Worm (Caenorhabditis elegans) whole organism, young adult: ENCODE results near the gene trcs-2.

Experiments used
- B0336.3 ChIP-seq: fragments of 200-800 bp; sonication (Bioruptor generic); IDR thresholded peaks from 2 replicates; pipeline ENCODE4 v1.3.6; 2022; ENCODE audit warnings: missing genetic modification characterization, missing compliant biosample characterization
- F10E7.11 ChIP-seq: sonication (generic microtip); optimal IDR thresholded peaks from 2 replicates; lab custom pipeline; 2017; ENCODE audit warnings: mild to moderate bottlenecking, missing genetic modification characterization, moderate library complexity, missing compliant biosample characterization
- F33H1.4 ChIP-seq: fragments of 200-800 bp; sonication (Bioruptor generic); IDR thresholded peaks from 2 replicates; pipeline ENCODE4 v1.3.6; 2022; ENCODE audit warnings: missing genetic modification reagents, missing genetic modification characterization, missing compliant biosample characterization
- ama-1 ChIP-seq, 3 experiments: fragments of 150-350 bp in 1 of 3; sonication (generic microtip) in 2 of 3; optimal IDR thresholded peaks; 2 replicates each; lab custom pipeline; 2014 to 2018; ENCODE audit warnings: missing biosample characterization in 2 of 3, missing genetic modification characterization in 2 of 3, missing genetic modification reagents in 2 of 3
- attf-5 ChIP-seq: fragments of 200-800 bp; sonication (Bioruptor generic); optimal IDR thresholded peaks from 2 replicates; lab custom pipeline; 2018; ENCODE audit warnings: mild to moderate bottlenecking, missing genetic modification characterization, missing compliant biosample characterization
- lir-1 ChIP-seq: fragments of 200-800 bp; sonication (Bioruptor generic); conservative IDR thresholded peaks from 2 replicates; pipeline ENCODE4 v1.3.6; 2022; ENCODE audit warnings: missing genetic modification reagents, missing genetic modification characterization, missing compliant biosample characterization
- pha-4 ChIP-seq: fragments of 150-350 bp; sonication (generic microtip); optimal IDR thresholded peaks from 2 replicates; lab custom pipeline; 2014; ENCODE audit warnings: missing biosample characterization, missing genetic modification reagents, missing genetic modification characterization
- rec-8 ChIP-seq, 2 experiments: sonication (generic microtip); optimal IDR thresholded peaks; 2 replicates each; lab custom pipeline; 2016; ENCODE audit warnings: mild to moderate bottlenecking in 2 of 2, missing genetic modification characterization in 2 of 2, missing genetic modification reagents in 2 of 2, missing genotype in 2 of 2, missing biosample characterization in 1 of 2, missing compliant biosample characterization in 1 of 2, moderate library complexity in 1 of 2
- ztf-3 ChIP-seq: fragments of 200-800 bp; sonication (Bioruptor generic); optimal IDR thresholded peaks from 2 replicates; lab custom pipeline; 2018; ENCODE audit warnings: mild to moderate bottlenecking, missing genetic modification characterization, missing compliant biosample characterization

ce11 chrII:8726700-8727099 lies 4.4 kb downstream of the trcs-2 start, which contains the start of gene T01B7.9:
- TF ChIP-seq ama-1 (optimal IDR thresholded peaks at IDR 0.05; lab: Kevin White, UChicago) (no peak), ama-1 (GFP tag; optimal IDR thresholded peaks at IDR 0.05; lab: Kevin White, UChicago) (no peak), lir-1 (GFP tag; lab: Robert Waterston, UW) (no peak), B0336.3 (GFP tag; lab: Robert Waterston, UW) (no peak), F10E7.11 (tag; lab: Kevin White, UChicago) (no peak), rec-8 (tag; optimal IDR thresholded peaks at IDR 0.05; lab: Kevin White, UChicago) (no peak), pha-4 (tag; lab: Kevin White, UChicago) (no peak), ztf-3 (GFP tag; lab: Kevin White, UChicago) (no peak), attf-5 (GFP tag; lab: Kevin White, UChicago) (no peak), F33H1.4 (GFP tag; lab: Robert Waterston, UW) (no peak)
